Fruit fly (Drosophila melanogaster) whole organism, pupa: Measurements from ENCODE around the gene GC1.

Source experiments
- CG10348 ChIP-seq: fragments of 200-800 bp; sonication (Bioruptor generic); IDR thresholded peaks from 2 replicates; pipeline ENCODE4 v1.3.6; 2022; ENCODE audit warnings: missing biosample characterization, missing genetic modification characterization
- CG17806 ChIP-seq: fragments of 200-800 bp; sonication (Bioruptor generic); optimal IDR thresholded peaks from 2 replicates; lab custom pipeline; 2018; ENCODE audit warnings: missing biosample characterization, mild to moderate bottlenecking, missing genetic modification characterization, moderate library complexity
- CG9948 ChIP-seq: fragments of 200-800 bp; sonication (Bioruptor generic); optimal IDR thresholded peaks from 2 replicates; lab custom pipeline; 2018; ENCODE audit warnings: missing biosample characterization, mild to moderate bottlenecking, missing genetic modification characterization, moderate library complexity
- EcR ChIP-seq: fragments of 200-800 bp; sonication (Bioruptor generic); optimal IDR thresholded peaks from 3 replicates; lab custom pipeline; 2019; ENCODE audit warnings: missing biosample characterization, missing genetic modification characterization, mild to moderate bottlenecking, moderate library complexity, missing genetic modification reagents
- Ets98B ChIP-seq: fragments of 200-800 bp; sonication (Bioruptor generic); IDR thresholded peaks from 2 replicates; pipeline ENCODE4 v1.3.6; 2022; ENCODE audit warnings: missing biosample characterization, missing genetic modification characterization
- Pif1A ChIP-seq: fragments of 200-800 bp; sonication (Bioruptor generic); optimal IDR thresholded peaks from 3 replicates; lab custom pipeline; 2016; ENCODE audit warnings: missing biosample characterization, missing genetic modification characterization
- Pif1B ChIP-seq: fragments of 200-800 bp; sonication (Bioruptor generic); optimal IDR thresholded peaks from 3 replicates; lab custom pipeline; 2016; ENCODE audit warnings: missing biosample characterization, missing genetic modification characterization
- Snoo ChIP-seq: fragments of 200-800 bp; sonication (Bioruptor generic); optimal IDR thresholded peaks from 3 replicates; lab custom pipeline; 2017; ENCODE audit warnings: missing biosample characterization, mild to moderate bottlenecking, missing genetic modification characterization, inconsistent platforms

- TF ChIP-seq Snoo (tag; lab: Kevin White, UChicago) (no peak), EcR (GFP tag; lab: Kevin White, UChicago) (peak; percentile 95), CG17806 (tag; lab: Kevin White, UChicago) (no peak), Pif1A (GFP tag; lab: Kevin White, UChicago) (no peak), Pif1B (GFP tag; lab: Kevin White, UChicago) (peak; percentile 25), CG9948 (tag; lab: Kevin White, UChicago) (no peak), Ets98B (GFP tag; lab: Robert Waterston, UW) (peak; percentile 30; the same call in 1 of the 2 replicates), CG10348 (GFP tag; lab: Robert Waterston, UW) (no peak)
Observed at dm6 chr3R:11976556-11977335, 9.2 kb downstream of the GC1 start, which contains the start of gene CG10005.
